Worm (Caenorhabditis elegans): Measurements from ENCODE around the gene C01G10.17.

DNA sequence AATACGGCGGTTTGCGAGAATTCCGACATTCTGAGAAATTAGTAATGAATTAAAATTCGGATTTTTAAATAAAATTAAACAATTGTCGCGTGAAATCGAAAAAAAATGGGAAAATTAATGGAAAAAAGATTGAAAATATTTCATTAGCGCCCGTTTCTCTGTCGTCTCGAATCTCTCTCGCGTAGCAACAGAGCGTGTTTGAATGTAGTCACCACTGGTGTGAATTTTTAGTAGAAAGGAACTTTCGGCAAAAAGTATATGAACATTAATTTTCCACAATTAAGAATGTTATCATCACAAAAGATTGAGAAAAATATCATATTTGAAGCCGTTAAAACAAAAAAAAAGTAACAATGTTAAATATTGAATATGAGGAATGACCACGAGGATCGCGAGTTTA, 46.2 kb downstream of the C01G10.17 start, which contains the start of gene aipl-1:
- TF ChIP-seq F44E2.7 (GFP tag; IDR thresholded peaks at IDR 0.05) (no peak), pqm-1 (tag; optimal IDR thresholded peaks at IDR 0.05) (no peak), hif-1 (tag; optimal IDR thresholded peaks at IDR 0.05) (peak in 1 of 2 experiments; percentile 72), madf-9 (GFP tag; conservative IDR thresholded peaks at IDR 0.05) (0 out of 2 replicates have a peak, but pooled peaks have one; percentile 11), hmg-1.1 (GFP tag; IDR thresholded peaks at IDR 0.05) (peak; percentile 43; the same call in 1 of the 2 replicates), R02D3.7 (tag; optimal IDR thresholded peaks at IDR 0.05) (no peak), D1046.2 (GFP tag; IDR thresholded peaks at IDR 0.05) (no peak), nhr-25 (tag; optimal IDR thresholded peaks at IDR 0.05; ENCODE audit: borderline replicate concordance, insufficient read depth) (no peak), skn-1 (tag; optimal IDR thresholded peaks at IDR 0.05) (no peak)
